Worm (Caenorhabditis elegans) whole organism, young adult: ENCODE results near the gene grk-1.

Experiments
- F22D6.2 ChIP-seq: sonication (generic microtip); optimal IDR thresholded peaks from 2 replicates; lab custom pipeline; 2016; ENCODE audit warnings: mild to moderate bottlenecking, missing genetic modification characterization, missing compliant biosample characterization
- F55B11.4 ChIP-seq: sonication (generic microtip); optimal IDR thresholded peaks from 2 replicates; lab custom pipeline; 2016; ENCODE audit warnings: missing compliant biosample characterization, missing genetic modification characterization, borderline replicate concordance; ENCODE audit not compliant: insufficient read depth
- F57A8.1 ChIP-seq: fragments of 200-800 bp; sonication (Bioruptor generic); optimal IDR thresholded peaks from 2 replicates; lab custom pipeline; 2018; ENCODE audit warnings: mild to moderate bottlenecking, missing genetic modification characterization, moderate library complexity, missing compliant biosample characterization
- F57C9.4 ChIP-seq: sonication (generic microtip); optimal IDR thresholded peaks from 2 replicates; lab custom pipeline; 2017; ENCODE audit warnings: mild to moderate bottlenecking, missing genetic modification characterization, missing compliant biosample characterization
- Y56A3A.18 ChIP-seq: fragments of 200-800 bp; sonication (Bioruptor generic); IDR thresholded peaks from 2 replicates; pipeline ENCODE4 v1.3.6; 2022; ENCODE audit warnings: missing genetic modification reagents, missing genetic modification characterization, missing compliant biosample characterization
- ama-1 ChIP-seq, 3 experiments: fragments of 150-350 bp in 1 of 3; sonication (generic microtip) in 2 of 3; optimal IDR thresholded peaks; 2 replicates each; lab custom pipeline; 2014 to 2018; ENCODE audit warnings: missing biosample characterization in 2 of 3, missing genetic modification characterization in 2 of 3, missing genetic modification reagents in 2 of 3
- aptf-3 ChIP-seq: fragments of 200-800 bp; sonication (Bioruptor generic); IDR thresholded peaks from 2 replicates; pipeline ENCODE4 v1.3.6; 2022; ENCODE audit warnings: missing genetic modification characterization, missing compliant biosample characterization
- atf-7 ChIP-seq: sonication (generic microtip); optimal IDR thresholded peaks from 2 replicates; lab custom pipeline; 2017; ENCODE audit warnings: mild to moderate bottlenecking, missing genetic modification characterization, missing compliant biosample characterization
- athp-1 ChIP-seq: sonication (generic microtip); optimal IDR thresholded peaks from 2 replicates; lab custom pipeline; 2017; ENCODE audit warnings: mild to moderate bottlenecking, missing genetic modification characterization, missing compliant biosample characterization
- attf-3 ChIP-seq: fragments of 200-800 bp; sonication (Bioruptor generic); conservative IDR thresholded peaks from 2 replicates; pipeline ENCODE4 v1.3.6; 2022; ENCODE audit warnings: missing genetic modification reagents, missing genetic modification characterization, missing compliant biosample characterization
- ceh-58 ChIP-seq: fragments of 200-800 bp; sonication (Bioruptor generic); IDR thresholded peaks from 2 replicates; pipeline ENCODE4 v1.3.6; 2022; ENCODE audit warnings: missing genetic modification characterization, missing compliant biosample characterization
- ceh-79 ChIP-seq: sonication (generic microtip); optimal IDR thresholded peaks from 2 replicates; lab custom pipeline; 2017; ENCODE audit warnings: mild to moderate bottlenecking, missing genetic modification characterization, missing compliant biosample characterization
- dox-1 ChIP-seq: fragments of 200-800 bp; sonication (Bioruptor generic); IDR thresholded peaks from 2 replicates; pipeline ENCODE4 v1.3.6; 2022; ENCODE audit warnings: missing genetic modification reagents, missing genetic modification characterization, missing compliant biosample characterization
- dpff-1 ChIP-seq: sonication (generic microtip); optimal IDR thresholded peaks from 2 replicates; lab custom pipeline; 2017; ENCODE audit warnings: mild to moderate bottlenecking, missing genetic modification characterization, missing compliant biosample characterization
- egl-18 ChIP-seq: fragments of 200-800 bp; sonication (Bioruptor generic); IDR thresholded peaks from 2 replicates; pipeline ENCODE4 v1.3.6; 2022; ENCODE audit warnings: missing genetic modification reagents, missing genetic modification characterization, missing compliant biosample characterization
- egl-44 ChIP-seq: fragments of 200-800 bp; sonication (Bioruptor generic); IDR thresholded peaks from 2 replicates; pipeline ENCODE4 v1.3.6; 2022; ENCODE audit warnings: missing genetic modification reagents, missing genetic modification characterization, missing compliant biosample characterization
- ets-4 ChIP-seq: fragments of 200-800 bp; sonication (Bioruptor generic); optimal IDR thresholded peaks from 2 replicates; lab custom pipeline; 2018; ENCODE audit warnings: mild to moderate bottlenecking, missing genetic modification characterization, missing compliant biosample characterization
- hsf-1 ChIP-seq: fragments of 200-800 bp; sonication (Bioruptor generic); IDR thresholded peaks from 2 replicates; pipeline ENCODE4 v1.3.6; 2022; ENCODE audit warnings: missing genetic modification reagents, missing genetic modification characterization, missing compliant biosample characterization
- let-526 ChIP-seq: fragments of 200-800 bp; sonication (Bioruptor generic); IDR thresholded peaks from 2 replicates; pipeline ENCODE4 v1.3.6; 2022; ENCODE audit warnings: missing genetic modification reagents, missing genetic modification characterization, missing compliant biosample characterization
- lin-26 ChIP-seq: fragments of 200-800 bp; sonication (Bioruptor generic); IDR thresholded peaks from 2 replicates; pipeline ENCODE4 v1.3.6; 2022; ENCODE audit warnings: missing genetic modification reagents, missing genetic modification characterization, missing compliant biosample characterization
- lir-1 ChIP-seq: fragments of 200-800 bp; sonication (Bioruptor generic); conservative IDR thresholded peaks from 2 replicates; pipeline ENCODE4 v1.3.6; 2022; ENCODE audit warnings: missing genetic modification reagents, missing genetic modification characterization, missing compliant biosample characterization
- lsl-1 ChIP-seq: fragments of 200-800 bp; sonication (Bioruptor generic); optimal IDR thresholded peaks from 2 replicates; lab custom pipeline; 2018; ENCODE audit warnings: mild to moderate bottlenecking, missing genetic modification characterization, moderate library complexity, missing compliant biosample characterization
- madf-10 ChIP-seq: sonication (generic microtip); optimal IDR thresholded peaks from 2 replicates; lab custom pipeline; 2016; ENCODE audit warnings: mild to moderate bottlenecking, missing genetic modification characterization, missing compliant biosample characterization
- mel-28 ChIP-seq: sonication (generic microtip); optimal IDR thresholded peaks from 2 replicates; lab custom pipeline; 2016; ENCODE audit warnings: borderline replicate concordance, mild to moderate bottlenecking, missing genetic modification characterization, missing compliant biosample characterization
- nfya-1 ChIP-seq: sonication (generic microtip); optimal IDR thresholded peaks from 2 replicates; lab custom pipeline; 2017; ENCODE audit warnings: antibody characterized with exemption, missing compliant biosample characterization, missing genetic modification characterization, borderline replicate concordance; ENCODE audit not compliant: insufficient read depth
- nfyb-1 ChIP-seq: fragments of 200-800 bp; sonication (Bioruptor generic); IDR thresholded peaks from 2 replicates; pipeline ENCODE4 v1.3.6; 2022; ENCODE audit warnings: missing genetic modification reagents, missing genetic modification characterization, missing compliant biosample characterization
- nhr-27 ChIP-seq: fragments of 200-800 bp; sonication (Bioruptor generic); optimal IDR thresholded peaks from 2 replicates; lab custom pipeline; 2018; ENCODE audit warnings: mild to moderate bottlenecking, missing genetic modification characterization, moderate library complexity, missing compliant biosample characterization
- nhr-80 ChIP-seq: sonication (generic microtip); optimal IDR thresholded peaks from 2 replicates; lab custom pipeline; 2016; ENCODE audit warnings: missing genetic modification characterization, missing compliant biosample characterization
- nhr-90 ChIP-seq: sonication (generic microtip); optimal IDR thresholded peaks from 2 replicates; lab custom pipeline; 2016; ENCODE audit warnings: missing genotype, mild to moderate bottlenecking, missing genetic modification characterization, missing compliant biosample characterization
- pha-4 ChIP-seq: fragments of 150-350 bp; sonication (generic microtip); optimal IDR thresholded peaks from 2 replicates; lab custom pipeline; 2014; ENCODE audit warnings: missing biosample characterization, missing genetic modification reagents, missing genetic modification characterization
- rec-8 ChIP-seq, 2 experiments: sonication (generic microtip); optimal IDR thresholded peaks; 2 replicates each; lab custom pipeline; 2016; ENCODE audit warnings: mild to moderate bottlenecking in 2 of 2, missing genetic modification characterization in 2 of 2, missing genetic modification reagents in 2 of 2, missing genotype in 2 of 2, missing biosample characterization in 1 of 2, missing compliant biosample characterization in 1 of 2, moderate library complexity in 1 of 2
- repo-1 ChIP-seq: sonication (generic microtip); optimal IDR thresholded peaks from 2 replicates; lab custom pipeline; 2017; ENCODE audit warnings: mild to moderate bottlenecking, missing genetic modification characterization, missing compliant biosample characterization
- snpc-3.4 ChIP-seq: sonication (generic microtip); optimal IDR thresholded peaks from 2 replicates; lab custom pipeline; 2017; ENCODE audit warnings: missing genetic modification characterization, mild to moderate bottlenecking, missing compliant biosample characterization, antibody characterized with exemption, moderate library complexity, missing genotype, missing genetic modification reagents
- tbp1 ChIP-seq: fragments of 200-800 bp; sonication (Bioruptor generic); optimal IDR thresholded peaks from 2 replicates; lab custom pipeline; 2018; ENCODE audit warnings: mild to moderate bottlenecking, missing genetic modification characterization, missing compliant biosample characterization
- xnd-1 ChIP-seq: sonication (generic microtip); optimal IDR thresholded peaks from 2 replicates; lab custom pipeline; 2016; ENCODE audit warnings: missing genotype, missing genetic modification reagents, missing genetic modification characterization, missing compliant biosample characterization
- ztf-18 ChIP-seq: sonication (generic microtip); optimal IDR thresholded peaks from 2 replicates; lab custom pipeline; 2016; ENCODE audit warnings: missing genotype, mild to moderate bottlenecking, missing genetic modification characterization, missing compliant biosample characterization
- ztf-26 ChIP-seq: sonication (generic microtip); optimal IDR thresholded peaks from 2 replicates; lab custom pipeline; 2017; ENCODE audit warnings: missing genetic modification characterization, missing compliant biosample characterization

The grk-1 gene

ce11 chrX:9984889-9985404, 14.1 kb downstream of the grk-1 start, which contains the start of gene F19C6.5:
F19C6.5 (minus strand) TSS chrX:9984939.
- TF ChIP-seq nhr-80 (peak; percentile 37), nhr-90 (no peak)

ce11 chrX:9981259-9981658, 17.7 kb downstream of the grk-1 start:
- TF ChIP-seq ets-4 (GFP tag; lab: Kevin White, UChicago) (no peak), repo-1 (tag; lab: Kevin White, UChicago) (no peak), athp-1 (tag; lab: Kevin White, UChicago) (no peak), F55B11.4 (no peak), egl-44 (GFP tag; lab: Robert Waterston, UW) (no peak), madf-10 (tag; lab: Kevin White, UChicago) (no peak), aptf-3 (no peak), F57A8.1 (GFP tag; lab: Kevin White, UChicago) (no peak), mel-28 (no peak), dox-1 (no peak), xnd-1 (tag; lab: Kevin White, UChicago) (no peak), ceh-79 (tag; lab: Kevin White, UChicago) (no peak), hsf-1 (GFP tag; lab: Robert Waterston, UW) (no peak), attf-3 (GFP tag; lab: Robert Waterston, UW) (no peak), ceh-58 (GFP tag; lab: Robert Waterston, UW) (no peak), lsl-1 (GFP tag; lab: Kevin White, UChicago) (no peak), F57C9.4 (tag; lab: Kevin White, UChicago) (no peak)

ce11 chrX:9976206-9976605, 22.8 kb downstream of the grk-1 start, which contains the start of gene mgl-1:
mgl-1 (minus strand) TSS chrX:9976306.
- TF ChIP-seq egl-18 (GFP tag; lab: Robert Waterston, UW): no peak

- TF ChIP-seq Y56A3A.18 (GFP tag; lab: Robert Waterston, UW) (no peak), lin-26 (GFP tag; lab: Robert Waterston, UW) (no peak)
Measured at ce11 chrX:9965275-9965674, 33.7 kb downstream of the grk-1 start, which contains the start of gene pssy-1. pssy-1 (plus strand) TSS chrX:9965592.

- TF ChIP-seq nhr-27 (tag; lab: Kevin White, UChicago) (no peak), ets-4 (GFP tag; lab: Kevin White, UChicago) (no peak), repo-1 (tag; lab: Kevin White, UChicago) (no peak), F22D6.2 (no peak), ztf-26 (tag; lab: Kevin White, UChicago) (no peak), let-526 (GFP tag; lab: Robert Waterston, UW) (no peak), nfyb-1 (GFP tag; lab: Robert Waterston, UW) (no peak), rec-8 (tag; optimal IDR thresholded peaks at IDR 0.05; lab: Kevin White, UChicago) (no peak), lir-1 (GFP tag; lab: Robert Waterston, UW) (no peak), snpc-3.4 (tag; lab: Kevin White, UChicago) (no peak), ztf-18 (tag; lab: Kevin White, UChicago) (no peak), tbp1 (GFP tag; lab: Kevin White, UChicago) (no peak), pha-4 (tag; lab: Kevin White, UChicago) (no peak), ama-1 (optimal IDR thresholded peaks at IDR 0.05; lab: Kevin White, UChicago) (no peak), ama-1 (GFP tag; optimal IDR thresholded peaks at IDR 0.05; lab: Kevin White, UChicago) (no peak), nfya-1 (tag; lab: Kevin White, UChicago) (no peak), dpff-1 (tag; lab: Kevin White, UChicago) (no peak), atf-7 (tag; lab: Kevin White, UChicago) (no peak)
Measured at ce11 chrX:9962535-9962934, 36.5 kb downstream of the grk-1 start.
